Fruit fly (Drosophila melanogaster) whole organism, embryonic: Measurements from ENCODE around the gene CG34347.
A peak's percentile ranks its signal among the peaks of the same experiment; 100 is the strongest.

Experiments used
- Abd-B ChIP-seq: fragments of 200-800 bp; sonication (Bioruptor generic); optimal IDR thresholded peaks from 2 replicates; lab custom pipeline; 2018; ENCODE audit warnings: missing biosample characterization, mild to moderate bottlenecking, missing genetic modification characterization, moderate library complexity
- Atf-2 ChIP-seq: fragments of 200-800 bp; sonication (Bioruptor generic); optimal IDR thresholded peaks from 2 replicates; lab custom pipeline; 2016; ENCODE audit warnings: missing biosample characterization, missing genetic modification characterization
- CG10209 ChIP-seq: fragments of 200-800 bp; sonication (Bioruptor generic); optimal IDR thresholded peaks from 3 replicates; lab custom pipeline; 2017; ENCODE audit warnings: missing biosample characterization, mild to moderate bottlenecking, missing genetic modification characterization, missing genetic modification reagents
- CG10462 ChIP-seq: fragments of 200-800 bp; sonication (Bioruptor generic); optimal IDR thresholded peaks from 2 replicates; lab custom pipeline; 2016; ENCODE audit warnings: missing biosample characterization, missing genetic modification characterization
- CG10543 ChIP-seq: fragments of 200-800 bp; sonication (Bioruptor generic); optimal IDR thresholded peaks from 3 replicates; lab custom pipeline; 2017; ENCODE audit warnings: missing biosample characterization, mild to moderate bottlenecking, missing genetic modification characterization, moderate library complexity
- CG11093 ChIP-seq: fragments of 200-800 bp; sonication (Bioruptor generic); IDR thresholded peaks from 3 replicates; pipeline ENCODE4 v1.3.6; 2022; ENCODE audit warnings: missing biosample characterization, missing genetic modification characterization
- CG12659 ChIP-seq: fragments of 200-800 bp; sonication (Bioruptor generic); optimal IDR thresholded peaks from 3 replicates; lab custom pipeline; 2017; ENCODE audit warnings: mild to moderate bottlenecking, missing biosample characterization, missing genetic modification reagents, missing genetic modification characterization
- CG12744 ChIP-seq: fragments of 200-800 bp; sonication (Bioruptor generic); optimal IDR thresholded peaks from 2 replicates; lab custom pipeline; 2016; ENCODE audit warnings: missing biosample characterization, missing genetic modification characterization
- CG13123 ChIP-seq: fragments of 200-800 bp; sonication (Bioruptor generic); optimal IDR thresholded peaks from 2 replicates; lab custom pipeline; 2016; ENCODE audit warnings: missing biosample characterization, missing genetic modification characterization
- CG13894 ChIP-seq: fragments of 200-800 bp; sonication (Bioruptor generic); optimal IDR thresholded peaks from 3 replicates; lab custom pipeline; 2018; ENCODE audit warnings: missing biosample characterization, mild to moderate bottlenecking, missing genetic modification characterization, moderate library complexity
- CG14441 ChIP-seq: fragments of 200-800 bp; sonication (Bioruptor generic); IDR thresholded peaks from 2 replicates; pipeline ENCODE4 v1.3.6; 2022; ENCODE audit warnings: missing biosample characterization, missing genetic modification characterization
- CG2120 ChIP-seq: fragments of 200-800 bp; sonication (Bioruptor generic); optimal IDR thresholded peaks from 3 replicates; lab custom pipeline; 2016; ENCODE audit warnings: missing biosample characterization, missing genetic modification characterization
- CG31388 ChIP-seq: fragments of 200-800 bp; sonication (Bioruptor generic); optimal IDR thresholded peaks from 2 replicates; lab custom pipeline; 2016; ENCODE audit warnings: missing biosample characterization, missing genetic modification characterization
- CG42726 ChIP-seq: fragments of 200-800 bp; sonication (Bioruptor generic); IDR thresholded peaks from 2 replicates; pipeline ENCODE4 v1.3.6; 2022; ENCODE audit warnings: missing biosample characterization, missing genetic modification characterization; ENCODE audit not compliant: partially characterized antibody
- CG4282 ChIP-seq: fragments of 200-800 bp; sonication (Bioruptor generic); optimal IDR thresholded peaks from 2 replicates; lab custom pipeline; 2016; ENCODE audit warnings: missing biosample characterization, missing genetic modification characterization
- CG6765 ChIP-seq: fragments of 200-800 bp; sonication (Bioruptor generic); optimal IDR thresholded peaks from 3 replicates; lab custom pipeline; 2017; ENCODE audit warnings: missing biosample characterization, mild to moderate bottlenecking, missing genetic modification characterization
- CG7556 ChIP-seq: fragments of 200-800 bp; sonication (Bioruptor generic); optimal IDR thresholded peaks from 2 replicates; lab custom pipeline; 2017; ENCODE audit warnings: missing biosample characterization, mild to moderate bottlenecking, missing genetic modification characterization
- CG7745 ChIP-seq: fragments of 200-800 bp; sonication (Bioruptor generic); optimal IDR thresholded peaks from 2 replicates; lab custom pipeline; 2018; ENCODE audit warnings: missing biosample characterization, mild to moderate bottlenecking, missing genetic modification characterization, moderate library complexity
- CG8478 ChIP-seq: fragments of >200 bp; optimal IDR thresholded peaks from 2 replicates; lab custom pipeline; 2018
- CG8944 ChIP-seq: fragments of 200-800 bp; sonication (Bioruptor generic); optimal IDR thresholded peaks from 3 replicates; lab custom pipeline; 2016; ENCODE audit warnings: missing biosample characterization, missing genetic modification characterization
- D19A ChIP-seq: fragments of 200-800 bp; optimal IDR thresholded peaks from 3 replicates; lab custom pipeline; 2019; ENCODE audit warnings: missing biosample characterization, mild to moderate bottlenecking, missing genetic modification characterization, moderate library complexity
- Fer2 ChIP-seq: fragments of 200-800 bp; sonication (Bioruptor generic); optimal IDR thresholded peaks from 2 replicates; lab custom pipeline; 2018; ENCODE audit warnings: missing biosample characterization, mild to moderate bottlenecking, missing genetic modification characterization, moderate library complexity
- H2.0 ChIP-seq: fragments of 200-800 bp; sonication (Bioruptor generic); IDR thresholded peaks from 2 replicates; pipeline ENCODE4 v1.3.6; 2022; ENCODE audit warnings: missing biosample characterization, missing genetic modification characterization
- HLHmδ ChIP-seq: fragments of 200-800 bp; sonication (Bioruptor generic); optimal IDR thresholded peaks from 2 replicates; lab custom pipeline; 2018; ENCODE audit warnings: missing biosample characterization, mild to moderate bottlenecking, missing genetic modification characterization, moderate library complexity
- Hand ChIP-seq: fragments of 200-800 bp; sonication (Bioruptor generic); optimal IDR thresholded peaks from 2 replicates; lab custom pipeline; 2017; ENCODE audit warnings: mild to moderate bottlenecking, missing biosample characterization, missing genetic modification reagents, missing genetic modification characterization
- Hmx ChIP-seq: fragments of 200-800 bp; sonication (Bioruptor generic); optimal IDR thresholded peaks from 2 replicates; lab custom pipeline; 2016; ENCODE audit warnings: missing biosample characterization, missing genetic modification characterization
- Mes4 ChIP-seq: fragments of 200-800 bp; sonication (Bioruptor generic); optimal IDR thresholded peaks from 2 replicates; lab custom pipeline; 2016; ENCODE audit warnings: missing biosample characterization, missing genetic modification characterization
- Myb ChIP-seq: fragments of 200-800 bp; sonication (Bioruptor generic); optimal IDR thresholded peaks from 2 replicates; lab custom pipeline; 2016; ENCODE audit warnings: missing biosample characterization, missing genetic modification characterization
- Sin3A ChIP-seq: fragments of >200 bp; optimal IDR thresholded peaks from 2 replicates; lab custom pipeline; 2018
- Sox102F ChIP-seq: fragments of 200-800 bp; sonication (Bioruptor generic); optimal IDR thresholded peaks from 2 replicates; lab custom pipeline; 2018; ENCODE audit warnings: missing biosample characterization, mild to moderate bottlenecking, missing genetic modification characterization, moderate library complexity
- Sry-β ChIP-seq: fragments of 200-800 bp; sonication (Bioruptor generic); optimal IDR thresholded peaks from 2 replicates; lab custom pipeline; 2018; ENCODE audit warnings: missing biosample characterization, mild to moderate bottlenecking, missing genetic modification characterization, moderate library complexity
- Stat92E ChIP-seq, 3 experiments: fragments of >200 bp in 2 of 3; fragments of 200-800 bp in 1 of 3; sonication (Bioruptor generic) in 1 of 3; optimal IDR thresholded peaks; 2 replicates each; lab custom pipeline; 2017 to 2019; ENCODE audit warnings: missing biosample characterization in 3 of 3, missing genetic modification characterization in 3 of 3, mild to moderate bottlenecking in 1 of 3, moderate library complexity in 1 of 3
- Taf1 ChIP-seq: fragments of 200-800 bp; sonication (Bioruptor generic); IDR thresholded peaks from 2 replicates; pipeline ENCODE4 v1.3.6; 2022; ENCODE audit warnings: missing biosample characterization, missing genetic modification characterization
- Vsx1 ChIP-seq: fragments of 200-800 bp; sonication (Bioruptor generic); optimal IDR thresholded peaks from 2 replicates; lab custom pipeline; 2017; ENCODE audit warnings: missing biosample characterization, mild to moderate bottlenecking, missing genetic modification characterization, missing genetic modification reagents
- YL-1 ChIP-seq: fragments of 200-800 bp; sonication (Bioruptor generic); optimal IDR thresholded peaks from 3 replicates; lab custom pipeline; 2017; ENCODE audit warnings: missing biosample characterization, mild to moderate bottlenecking, missing genetic modification characterization
- bab2 ChIP-seq: fragments of 200-800 bp; sonication (Bioruptor generic); optimal IDR thresholded peaks from 2 replicates; lab custom pipeline; 2016; ENCODE audit warnings: missing biosample characterization, missing genetic modification characterization
- bigmax ChIP-seq: fragments of 200-800 bp; sonication (Bioruptor generic); optimal IDR thresholded peaks from 2 replicates; lab custom pipeline; 2018; ENCODE audit warnings: missing biosample characterization, mild to moderate bottlenecking, missing genetic modification characterization
- chinmo ChIP-seq: fragments of 200-800 bp; sonication (Bioruptor generic); IDR thresholded peaks from 4 replicates; pipeline ENCODE4 v1.3.6; 2022; ENCODE audit warnings: missing biosample characterization, missing genetic modification characterization; ENCODE audit not compliant: partially characterized antibody
- chm ChIP-seq: fragments of 200-800 bp; sonication (Bioruptor generic); IDR thresholded peaks from 2 replicates; pipeline ENCODE4 v1.3.6; 2022; ENCODE audit warnings: missing biosample characterization, missing genetic modification characterization
- dati ChIP-seq: fragments of 200-800 bp; sonication (Bioruptor generic); IDR thresholded peaks from 2 replicates; pipeline ENCODE4 v1.3.6; 2022; ENCODE audit warnings: missing biosample characterization, missing genetic modification characterization
- dm ChIP-seq: fragments of 200-800 bp; sonication (Bioruptor generic); optimal IDR thresholded peaks from 3 replicates; lab custom pipeline; 2016; ENCODE audit warnings: missing biosample characterization, missing genetic modification characterization
- eve ChIP-seq, 2 experiments: fragments of >200 bp; optimal IDR thresholded peaks; 2 replicates each; lab custom pipeline; 2017; ENCODE audit warnings: missing biosample characterization in 2 of 2, missing genetic modification characterization in 2 of 2
- grau ChIP-seq: fragments of 200-800 bp; optimal IDR thresholded peaks from 3 replicates; lab custom pipeline; 2019; ENCODE audit warnings: missing biosample characterization, mild to moderate bottlenecking, missing genetic modification characterization, moderate library complexity
- insv ChIP-seq, 2 experiments: fragments of 200-800 bp; sonication (Bioruptor generic); optimal IDR thresholded peaks; 3 replicates each; lab custom pipeline; 2016 to 2018; ENCODE audit warnings: missing biosample characterization in 2 of 2, missing genetic modification characterization in 2 of 2
- lola ChIP-seq, 3 experiments: fragments of >200 bp in 2 of 3; fragments of 200-800 bp in 1 of 3; sonication (Bioruptor generic) in 1 of 3; optimal IDR thresholded peaks; 2 replicates each; lab custom pipeline; 2017 to 2019; ENCODE audit warnings: missing biosample characterization in 3 of 3, missing genetic modification characterization in 3 of 3, mild to moderate bottlenecking in 1 of 3, moderate library complexity in 1 of 3
- luna ChIP-seq: fragments of 200-800 bp; sonication (Bioruptor generic); optimal IDR thresholded peaks from 2 replicates; lab custom pipeline; 2016; ENCODE audit warnings: missing biosample characterization, missing genetic modification characterization
- pfk ChIP-seq: fragments of 200-800 bp; sonication (Bioruptor generic); optimal IDR thresholded peaks from 2 replicates; lab custom pipeline; 2018; ENCODE audit warnings: missing biosample characterization, mild to moderate bottlenecking, missing genetic modification characterization, moderate library complexity
- repo ChIP-seq: fragments of 200-800 bp; sonication (Bioruptor generic); optimal IDR thresholded peaks from 2 replicates; lab custom pipeline; 2016; ENCODE audit warnings: missing biosample characterization, missing genetic modification characterization
- sob ChIP-seq: fragments of 200-800 bp; sonication (Bioruptor generic); IDR thresholded peaks from 2 replicates; pipeline ENCODE4 v1.3.6; 2022; ENCODE audit warnings: missing biosample characterization, missing genetic modification characterization
- z ChIP-seq: fragments of 200-800 bp; sonication (Bioruptor generic); IDR thresholded peaks from 3 replicates; pipeline ENCODE4 v1.3.6; 2022; ENCODE audit warnings: missing biosample characterization, missing genetic modification characterization

CG34347 gene

DNA sequence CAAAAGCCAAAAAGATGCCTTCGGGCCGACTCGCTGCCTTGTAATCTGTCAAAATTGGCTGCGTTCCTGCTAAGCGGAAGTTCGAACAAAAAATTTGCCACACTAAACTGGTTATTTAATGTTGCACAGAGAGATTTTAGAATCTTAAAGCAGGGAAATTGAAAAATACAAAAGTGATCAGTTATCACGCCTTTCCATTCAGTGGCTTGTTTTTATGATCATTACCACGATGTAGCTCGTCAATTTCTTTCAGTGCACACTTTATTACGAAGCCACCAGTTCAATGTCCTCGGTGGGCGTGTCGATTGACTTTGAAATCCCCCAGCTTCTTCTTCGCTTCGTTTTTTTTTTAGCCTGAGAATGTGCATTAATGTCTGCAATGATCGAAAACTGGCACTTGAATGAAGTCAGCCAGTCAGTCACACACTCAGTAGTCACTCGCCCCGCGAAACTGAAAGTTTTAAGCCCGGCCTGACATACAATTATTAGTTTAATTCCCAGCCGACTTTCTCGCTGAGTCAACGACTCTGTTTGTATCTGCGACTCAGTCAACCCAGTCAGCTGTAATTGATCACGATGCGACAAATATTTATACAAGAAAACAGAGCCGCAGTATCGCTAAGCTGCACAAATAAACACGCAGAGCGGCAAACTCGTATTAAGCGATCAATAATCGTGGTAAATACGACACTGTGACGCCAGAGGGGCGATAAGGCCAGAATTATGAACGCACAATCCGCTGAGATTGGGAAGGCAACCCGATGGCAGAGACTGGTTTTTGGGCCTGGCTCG lies 1.9 kb upstream of the CG34347 start (continued):
- TF ChIP-seq luna = no peak
- no peak for TF ChIP-seq sob (GFP tag; lab: Robert Waterston, UW)
- no peak for TF ChIP-seq CG4282 (GFP tag; lab: Kevin White, UChicago)
- TF ChIP-seq CG10543 (GFP tag; lab: Kevin White, UChicago) = no peak
- TF ChIP-seq Sin3A (lab: Kevin White, UChicago) = no peak
- no peak for TF ChIP-seq CG7745
- TF ChIP-seq CG7556 (GFP tag; lab: Kevin White, UChicago) = peak; percentile 34
- TF ChIP-seq CG8944 (GFP tag; lab: Kevin White, UChicago) = peak; percentile 29
- TF ChIP-seq Abd-B (GFP tag; lab: Kevin White, UChicago) = no peak
- no peak for TF ChIP-seq CG42726 (GFP tag; lab: Robert Waterston, UW)
- TF ChIP-seq Fer2 (tag; lab: Kevin White, UChicago) = no peak
- no peak for TF ChIP-seq CG13123
- peak; percentile 14 for TF ChIP-seq YL-1 (GFP tag; lab: Kevin White, UChicago)
- TF ChIP-seq Hmx (GFP tag; lab: Kevin White, UChicago) = no peak
- no peak for TF ChIP-seq eve (GFP tag; optimal IDR thresholded peaks at IDR 0.05; lab: Kevin White, UChicago)
- no peak for TF ChIP-seq bab2 (GFP tag; lab: Kevin White, UChicago)
- TF ChIP-seq Atf-2 = no peak
- TF ChIP-seq Vsx1 (GFP tag; lab: Kevin White, UChicago) = peak; percentile 71
- TF ChIP-seq Sry-β (GFP tag; lab: Kevin White, UChicago) = peak; percentile 5
- no peak for TF ChIP-seq grau (tag; lab: Kevin White, UChicago)
- no peak for TF ChIP-seq CG10462 (GFP tag; lab: Kevin White, UChicago)
- TF ChIP-seq Myb (GFP tag; lab: Kevin White, UChicago) = no peak
- TF ChIP-seq Taf1 (GFP tag; lab: Robert Waterston, UW) = no peak
- TF ChIP-seq Stat92E (GFP tag; optimal IDR thresholded peaks at IDR 0.05; lab: Kevin White, UChicago) = no peak
- peak; percentile 22 for TF ChIP-seq CG10209 (GFP tag; lab: Kevin White, UChicago)
- TF ChIP-seq insv (GFP tag; optimal IDR thresholded peaks at IDR 0.05; lab: Kevin White, UChicago) = no peak
- TF ChIP-seq dati = no peak
- peak; percentile 30 for TF ChIP-seq Sox102F (GFP tag; lab: Kevin White, UChicago)
- TF ChIP-seq dm (GFP tag; lab: Kevin White, UChicago) = no peak
- TF ChIP-seq H2.0 = no peak
- no peak for TF ChIP-seq CG31388 (GFP tag; lab: Kevin White, UChicago)
- no peak for TF ChIP-seq CG13894 (tag; lab: Kevin White, UChicago)
- peak in 1 of 3 experiments; percentile 45 for TF ChIP-seq lola (GFP tag; optimal IDR thresholded peaks at IDR 0.05; lab: Kevin White, UChicago)
- no peak for TF ChIP-seq chinmo (GFP tag; lab: Robert Waterston, UW)
- no peak for TF ChIP-seq CG6765 (GFP tag; lab: Kevin White, UChicago)
- TF ChIP-seq bigmax = no peak
- no peak for TF ChIP-seq chm
- no peak for TF ChIP-seq CG12659 (GFP tag; lab: Kevin White, UChicago)
- no peak for TF ChIP-seq CG12744 (GFP tag; lab: Kevin White, UChicago)
- no peak for TF ChIP-seq CG14441
- TF ChIP-seq pfk (GFP tag; lab: Kevin White, UChicago) = no peak
- no peak for TF ChIP-seq z (GFP tag; lab: Robert Waterston, UW)
- TF ChIP-seq Hand (GFP tag; lab: Kevin White, UChicago) = no peak
- TF ChIP-seq CG11093 = no peak; the same call in 2 of the 3 replicates
- TF ChIP-seq D19A (tag; lab: Kevin White, UChicago) = no peak
- TF ChIP-seq HLHmδ (GFP tag; lab: Kevin White, UChicago) = peak; percentile 60
- TF ChIP-seq CG2120 (GFP tag; lab: Kevin White, UChicago) = no peak
- TF ChIP-seq CG8478 = no peak
- no peak for TF ChIP-seq repo (GFP tag; lab: Kevin White, UChicago)
- TF ChIP-seq Mes4 (GFP tag; lab: Kevin White, UChicago) = peak; percentile 3
